Worm (Caenorhabditis elegans) whole organism, late embryonic: ENCODE results near the gene gcn-2.
"Not testable (repeated sequence)": the region's sequence is repeated elsewhere in the genome, so short reads cannot be mapped to it uniquely, and the experiment has no call there.

Experiments
- dmd-4 ChIP-seq: sonication (generic microtip); optimal IDR thresholded peaks from 2 replicates; lab custom pipeline; 2016; ENCODE audit warnings: borderline replicate concordance, missing genetic modification characterization, missing compliant biosample characterization
- elt-4 ChIP-seq: sonication (generic microtip); optimal IDR thresholded peaks from 2 replicates; lab custom pipeline; 2016; ENCODE audit warnings: missing genetic modification characterization, missing compliant biosample characterization
- pha-2 ChIP-seq: sonication (generic microtip); optimal IDR thresholded peaks from 2 replicates; lab custom pipeline; 2017; ENCODE audit warnings: mild to moderate bottlenecking, missing genetic modification characterization, missing compliant biosample characterization
- pha-4 ChIP-seq: fragments of 150-350 bp; optimal IDR thresholded peaks from 2 replicates; lab custom pipeline; 2018; ENCODE audit warnings: missing biosample characterization, missing genetic modification reagents, missing genetic modification characterization
- unc-55 ChIP-seq: sonication (generic microtip); optimal IDR thresholded peaks from 2 replicates; lab custom pipeline; 2017; ENCODE audit warnings: missing biosample characterization, missing genetic modification reagents, missing genetic modification characterization

DNA sequence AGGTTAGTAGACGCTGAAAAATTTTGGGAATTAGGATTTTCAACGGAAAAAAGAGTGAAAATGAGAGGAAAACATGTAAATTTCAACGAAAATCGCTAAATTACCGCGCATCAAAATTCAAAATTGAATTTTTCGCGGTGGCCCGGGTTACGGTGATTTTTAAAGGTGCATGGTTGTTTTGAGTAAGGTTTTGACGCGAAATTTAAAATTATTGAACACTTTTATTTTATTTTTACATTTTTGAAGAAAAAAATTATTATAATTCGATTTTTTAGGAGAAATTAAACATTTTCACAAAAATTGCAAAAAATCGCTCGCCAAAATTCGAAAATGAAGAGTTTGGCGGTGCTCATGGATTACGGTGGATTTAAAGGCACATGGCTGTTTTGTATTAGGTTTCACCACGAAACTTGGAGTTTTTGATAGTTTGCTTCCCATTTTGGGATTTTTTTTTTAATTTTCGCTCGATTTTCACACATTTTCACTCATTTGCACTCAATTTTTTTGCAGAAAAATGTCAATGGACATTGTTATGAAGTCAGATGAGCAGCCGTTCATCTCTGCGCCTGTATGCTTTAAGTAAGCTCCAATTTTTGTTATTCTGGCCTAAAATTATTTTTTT is 40.4 kb upstream of the gcn-2 start, which contains the start of gene puf-6:
- TF ChIP-seq elt-4 (tag; lab: Kevin White, UChicago); pha-4 (tag; lab: Kevin White, UChicago); pha-2 (tag; lab: Kevin White, UChicago); dmd-4; unc-55 (GFP tag; lab: Kevin White, UChicago): not testable (repeated sequence)
